Fruit fly (Drosophila melanogaster) whole organism, embryonic: Measurements from ENCODE around the gene CG11951.

Experiments
- Aef1 ChIP-seq: fragments of 200-800 bp; sonication (Bioruptor generic); IDR thresholded peaks from 3 replicates; pipeline ENCODE4 v1.3.6; 2022; ENCODE audit warnings: missing biosample characterization, missing genetic modification characterization
- Asciz ChIP-seq: fragments of 200-800 bp; sonication (Bioruptor generic); optimal IDR thresholded peaks from 2 replicates; lab custom pipeline; 2017; ENCODE audit warnings: missing biosample characterization, mild to moderate bottlenecking, missing genetic modification characterization, missing genetic modification reagents
- B-H1 ChIP-seq: fragments of 200-800 bp; sonication (Bioruptor generic); IDR thresholded peaks from 3 replicates; pipeline ENCODE4 v1.3.6; 2022; ENCODE audit warnings: missing biosample characterization, missing genetic modification characterization
- CG12104 ChIP-seq: fragments of 200-800 bp; sonication (Bioruptor generic); optimal IDR thresholded peaks from 3 replicates; lab custom pipeline; 2016; ENCODE audit warnings: missing biosample characterization, missing genetic modification characterization
- CG12659 ChIP-seq: fragments of 200-800 bp; sonication (Bioruptor generic); optimal IDR thresholded peaks from 3 replicates; lab custom pipeline; 2017; ENCODE audit warnings: mild to moderate bottlenecking, missing biosample characterization, missing genetic modification reagents, missing genetic modification characterization
- CG14050 ChIP-seq: fragments of 200-800 bp; sonication (Bioruptor generic); IDR thresholded peaks from 3 replicates; pipeline ENCODE4 v1.3.6; 2022; ENCODE audit warnings: missing biosample characterization, missing genetic modification characterization
- CG15011 ChIP-seq: fragments of 200-800 bp; sonication (Bioruptor generic); optimal IDR thresholded peaks from 3 replicates; lab custom pipeline; 2018; ENCODE audit warnings: missing biosample characterization, mild to moderate bottlenecking, missing genetic modification characterization
- CG1602 ChIP-seq: fragments of 200-800 bp; sonication (Bioruptor generic); optimal IDR thresholded peaks from 3 replicates; lab custom pipeline; 2016; ENCODE audit warnings: missing biosample characterization, missing genetic modification characterization
- CG16813 ChIP-seq: fragments of 200-800 bp; sonication (Bioruptor generic); IDR thresholded peaks from 3 replicates; pipeline ENCODE4 v1.3.6; 2022; ENCODE audit warnings: missing biosample characterization, missing genetic modification characterization; ENCODE audit not compliant: partially characterized antibody
- CG16815 ChIP-seq: fragments of 200-800 bp; sonication (Bioruptor generic); optimal IDR thresholded peaks from 3 replicates; lab custom pipeline; 2017; ENCODE audit warnings: missing biosample characterization, mild to moderate bottlenecking, missing genetic modification characterization
- CG17568 ChIP-seq: fragments of 200-800 bp; sonication (Bioruptor generic); optimal IDR thresholded peaks from 2 replicates; lab custom pipeline; 2018; ENCODE audit warnings: missing biosample characterization, mild to moderate bottlenecking, missing genetic modification characterization, moderate library complexity
- CG1832 ChIP-seq: fragments of 200-800 bp; sonication (Bioruptor generic); optimal IDR thresholded peaks from 2 replicates; lab custom pipeline; 2017; ENCODE audit warnings: missing biosample characterization, mild to moderate bottlenecking, missing genetic modification characterization, inconsistent platforms
- CG18599 ChIP-seq: fragments of 200-800 bp; sonication (Bioruptor generic); optimal IDR thresholded peaks from 3 replicates; lab custom pipeline; 2017; ENCODE audit warnings: missing biosample characterization, missing genetic modification characterization, mild to moderate bottlenecking, moderate library complexity, missing genetic modification reagents
- CG6175 ChIP-seq: fragments of 200-800 bp; sonication (Bioruptor generic); IDR thresholded peaks from 3 replicates; pipeline ENCODE4 v1.3.6; 2022; ENCODE audit warnings: missing biosample characterization, missing genetic modification characterization
- CG8359 ChIP-seq: fragments of 200-800 bp; sonication (Bioruptor generic); optimal IDR thresholded peaks from 2 replicates; lab custom pipeline; 2017; ENCODE audit warnings: missing biosample characterization, mild to moderate bottlenecking, missing genetic modification characterization, borderline replicate concordance
- CG8924 ChIP-seq: fragments of 200-800 bp; optimal IDR thresholded peaks from 3 replicates; lab custom pipeline; 2019; ENCODE audit warnings: missing biosample characterization, mild to moderate bottlenecking, missing genetic modification characterization, moderate library complexity
- CTCF ChIP-seq: fragments of 200-800 bp; sonication (Bioruptor generic); optimal IDR thresholded peaks from 2 replicates; lab custom pipeline; 2017; ENCODE audit warnings: missing biosample characterization, mild to moderate bottlenecking, missing genetic modification characterization, moderate library complexity
- CoRest ChIP-seq: fragments of 200-800 bp; sonication (Bioruptor generic); optimal IDR thresholded peaks from 3 replicates; lab custom pipeline; 2018; ENCODE audit warnings: missing biosample characterization, mild to moderate bottlenecking, missing genetic modification characterization, moderate library complexity
- Dip3 ChIP-seq: fragments of 200-800 bp; sonication (Bioruptor generic); optimal IDR thresholded peaks from 3 replicates; lab custom pipeline; 2016; ENCODE audit warnings: missing biosample characterization, missing genetic modification characterization
- Doc2 ChIP-seq: fragments of 200-800 bp; sonication (Bioruptor generic); IDR thresholded peaks from 2 replicates; pipeline ENCODE4 v1.3.6; 2022; ENCODE audit warnings: missing biosample characterization, missing genetic modification characterization
- Ets65A ChIP-seq: fragments of 200-800 bp; sonication (Bioruptor generic); peaks from one replicate; lab custom pipeline; 2016; ENCODE audit warnings: missing biosample characterization, missing genetic modification characterization
- HLHmδ ChIP-seq: fragments of 200-800 bp; sonication (Bioruptor generic); optimal IDR thresholded peaks from 2 replicates; lab custom pipeline; 2018; ENCODE audit warnings: missing biosample characterization, mild to moderate bottlenecking, missing genetic modification characterization, moderate library complexity
- Hand ChIP-seq: fragments of 200-800 bp; sonication (Bioruptor generic); optimal IDR thresholded peaks from 2 replicates; lab custom pipeline; 2017; ENCODE audit warnings: mild to moderate bottlenecking, missing biosample characterization, missing genetic modification reagents, missing genetic modification characterization
- Hr78 ChIP-seq, 2 experiments: fragments of 200-800 bp in 1 of 2; fragments of >200 bp in 1 of 2; sonication (Bioruptor generic) in 1 of 2; optimal IDR thresholded peaks; 2 replicates each; lab custom pipeline; 2017 to 2019; ENCODE audit warnings: missing biosample characterization in 2 of 2, missing genetic modification characterization in 2 of 2, mild to moderate bottlenecking in 1 of 2, moderate library complexity in 1 of 2
- Hsf ChIP-seq: fragments of 200-800 bp; sonication (Bioruptor generic); optimal IDR thresholded peaks from 3 replicates; lab custom pipeline; 2016; ENCODE audit warnings: missing biosample characterization, missing genetic modification characterization
- Nf-YC ChIP-seq: fragments of 200-800 bp; optimal IDR thresholded peaks from 3 replicates; lab custom pipeline; 2019; ENCODE audit warnings: missing biosample characterization, mild to moderate bottlenecking, missing genetic modification characterization, moderate library complexity
- Optix ChIP-seq: fragments of 200-800 bp; sonication (Bioruptor generic); IDR thresholded peaks from 3 replicates; pipeline ENCODE4 v1.3.6; 2022; ENCODE audit warnings: missing biosample characterization, missing genetic modification characterization
- Stat92E ChIP-seq, 3 experiments: fragments of >200 bp in 2 of 3; fragments of 200-800 bp in 1 of 3; sonication (Bioruptor generic) in 1 of 3; optimal IDR thresholded peaks; 2 replicates each; lab custom pipeline; 2017 to 2019; ENCODE audit warnings: missing biosample characterization in 3 of 3, missing genetic modification characterization in 3 of 3, mild to moderate bottlenecking in 1 of 3, moderate library complexity in 1 of 3
- ap ChIP-seq: fragments of 200-800 bp; sonication (Bioruptor generic); IDR thresholded peaks from 2 replicates; pipeline ENCODE4 v1.3.6; 2022; ENCODE audit warnings: missing biosample characterization, missing genetic modification characterization
- bab2 ChIP-seq: fragments of 200-800 bp; sonication (Bioruptor generic); optimal IDR thresholded peaks from 2 replicates; lab custom pipeline; 2016; ENCODE audit warnings: missing biosample characterization, missing genetic modification characterization
- bbx ChIP-seq: fragments of 200-800 bp; sonication (Bioruptor generic); IDR thresholded peaks from 2 replicates; pipeline ENCODE4 v1.3.6; 2022; ENCODE audit warnings: missing biosample characterization, missing genetic modification characterization; ENCODE audit not compliant: partially characterized antibody
- bigmax ChIP-seq: fragments of 200-800 bp; sonication (Bioruptor generic); optimal IDR thresholded peaks from 2 replicates; lab custom pipeline; 2018; ENCODE audit warnings: missing biosample characterization, mild to moderate bottlenecking, missing genetic modification characterization
- bowl ChIP-seq: fragments of 200-800 bp; sonication (Bioruptor generic); IDR thresholded peaks from 2 replicates; pipeline ENCODE4 v1.3.6; 2022; ENCODE audit warnings: missing biosample characterization, missing genetic modification characterization
- cas ChIP-seq: fragments of 200-800 bp; sonication (Bioruptor generic); IDR thresholded peaks from 2 replicates; pipeline ENCODE4 v1.3.6; 2022; ENCODE audit warnings: missing biosample characterization, missing genetic modification characterization
- corto ChIP-seq: fragments of 200-800 bp; sonication (Bioruptor generic); optimal IDR thresholded peaks from 2 replicates; lab custom pipeline; 2016; ENCODE audit warnings: missing biosample characterization, mild to moderate bottlenecking, missing genetic modification characterization, moderate library complexity
- gem ChIP-seq: fragments of 200-800 bp; sonication (Bioruptor generic); optimal IDR thresholded peaks from 2 replicates; lab custom pipeline; 2019; ENCODE audit warnings: missing biosample characterization, mild to moderate bottlenecking, missing genetic modification characterization, moderate library complexity
- grn ChIP-seq: fragments of 200-800 bp; sonication (Bioruptor generic); optimal IDR thresholded peaks from 3 replicates; lab custom pipeline; 2017; ENCODE audit warnings: missing biosample characterization, missing genetic modification characterization
- gsb ChIP-seq: fragments of 200-800 bp; sonication (Bioruptor generic); IDR thresholded peaks from 2 replicates; pipeline ENCODE4 v1.3.6; 2022; ENCODE audit warnings: missing biosample characterization, missing genetic modification characterization
- inv ChIP-seq: fragments of 200-800 bp; sonication (Bioruptor generic); IDR thresholded peaks from 2 replicates; pipeline ENCODE4 v1.3.6; 2022; ENCODE audit warnings: missing biosample characterization, missing genetic modification characterization; ENCODE audit not compliant: partially characterized antibody
- jing ChIP-seq: fragments of 200-800 bp; sonication (Bioruptor generic); optimal IDR thresholded peaks from 2 replicates; lab custom pipeline; 2018; ENCODE audit warnings: missing biosample characterization, mild to moderate bottlenecking, missing genetic modification characterization
- klu ChIP-seq: fragments of 200-800 bp; sonication (Bioruptor generic); IDR thresholded peaks from 2 replicates; pipeline ENCODE4 v1.3.6; 2022; ENCODE audit warnings: missing biosample characterization, missing genetic modification characterization
- lilli ChIP-seq: fragments of 200-800 bp; sonication (Bioruptor generic); optimal IDR thresholded peaks from 3 replicates; lab custom pipeline; 2016; ENCODE audit warnings: missing biosample characterization, missing genetic modification characterization
- pan ChIP-seq, 4 experiments: fragments of >200 bp in 3 of 4; fragments of 200-800 bp in 1 of 4; sonication (Bioruptor generic) in 1 of 4; optimal IDR thresholded peaks in 3 of 4; IDR thresholded peaks in 1 of 4; 2 replicates each; pipeline versions ENCODE4 v1.3.6 to Lab custom; 2017 to 2022; ENCODE audit warnings: missing biosample characterization in 2 of 4, missing genetic modification characterization in 2 of 4, mixed read lengths in 1 of 4
- run ChIP-seq: fragments of 200-800 bp; sonication (Bioruptor generic); optimal IDR thresholded peaks from 3 replicates; lab custom pipeline; 2018; ENCODE audit warnings: missing biosample characterization, mild to moderate bottlenecking, missing genetic modification characterization
- tup ChIP-seq: fragments of 200-800 bp; sonication (Bioruptor generic); optimal IDR thresholded peaks from 2 replicates; lab custom pipeline; 2016; ENCODE audit warnings: missing biosample characterization, mild to moderate bottlenecking, missing genetic modification characterization, moderate library complexity
- vnd ChIP-seq: fragments of 200-800 bp; sonication (Bioruptor generic); IDR thresholded peaks from 3 replicates; pipeline ENCODE4 v1.3.6; 2022; ENCODE audit warnings: missing biosample characterization, missing genetic modification characterization; ENCODE audit not compliant: partially characterized antibody
- wek ChIP-seq: fragments of 200-800 bp; sonication (Bioruptor generic); optimal IDR thresholded peaks from 3 replicates; lab custom pipeline; 2018; ENCODE audit warnings: missing biosample characterization, mild to moderate bottlenecking, missing genetic modification characterization, moderate library complexity

Gene CG11951

DNA sequence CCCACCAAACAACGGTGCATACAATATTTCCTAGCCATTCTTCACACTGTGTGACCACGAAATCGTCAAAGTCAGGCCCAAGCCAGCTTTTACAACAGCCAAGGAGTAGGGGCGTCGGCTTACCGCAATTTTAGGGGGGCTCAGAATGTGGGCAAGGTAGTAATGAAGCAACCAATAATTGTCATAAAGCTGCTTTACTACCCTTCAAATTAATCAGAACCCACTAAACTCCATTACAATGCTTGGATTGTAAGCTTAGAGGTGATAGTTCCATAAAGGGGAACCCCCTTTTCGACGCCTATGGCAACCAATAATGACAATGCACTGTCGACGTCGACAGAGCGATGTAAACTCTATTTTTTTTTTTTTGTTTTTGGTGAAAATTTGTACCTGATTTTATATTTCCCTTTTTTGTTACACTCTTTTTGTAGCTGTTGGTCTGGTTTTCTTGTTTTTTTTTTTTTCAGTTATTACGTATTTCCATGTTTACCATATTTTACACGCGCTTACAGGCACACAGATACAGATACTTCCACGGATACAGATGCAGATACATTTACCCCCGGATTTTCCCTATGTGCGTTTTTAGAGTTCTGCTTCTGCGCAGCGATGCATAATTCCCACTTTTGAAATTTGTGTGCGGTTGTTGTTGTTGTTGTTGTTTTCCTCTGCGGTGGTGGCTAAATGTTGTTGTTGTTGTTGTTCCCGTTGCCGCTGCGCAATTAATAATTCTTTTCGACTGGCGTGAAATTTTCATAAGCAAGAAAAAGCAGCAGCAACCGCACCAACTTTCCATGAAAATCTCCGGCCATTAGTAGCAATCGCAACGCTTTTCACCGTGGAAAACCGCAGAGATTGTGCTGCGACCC, 33.7 kb downstream of the CG11951 start (continued):
- TF ChIP-seq gem (tag; lab: Kevin White, UChicago) (peak; percentile 87), jing (GFP tag; lab: Kevin White, UChicago) (peak; percentile 73), inv (GFP tag; lab: Robert Waterston, UW) (no peak), CG8359 (peak; percentile 45), CG1832 (GFP tag; lab: Kevin White, UChicago) (no peak), Doc2 (GFP tag; lab: Robert Waterston, UW) (peak; percentile 51; the same call in 1 of the 2 replicates), run (tag; lab: Kevin White, UChicago) (peak; percentile 65), pan (optimal IDR thresholded peaks at IDR 0.05; lab: Kevin White, UChicago) (no peak), pan (GFP tag; optimal IDR thresholded peaks at IDR 0.05 in 1 of 2, IDR thresholded peaks at IDR 0.05 in 1 of 2) (peak in 1 of 2 experiments; percentile 71), CG12659 (GFP tag; lab: Kevin White, UChicago) (peak; percentile 63), bowl (GFP tag; lab: Robert Waterston, UW) (no peak), klu (GFP tag; lab: Robert Waterston, UW) (0 out of 2 replicates have a peak, but pooled peaks have one; percentile 7), corto (GFP tag; lab: Kevin White, UChicago) (no peak), CG18599 (GFP tag; lab: Kevin White, UChicago) (peak; percentile 71), CG17568 (GFP tag; lab: Kevin White, UChicago) (peak; percentile 47), Nf-YC (tag; lab: Kevin White, UChicago) (peak; percentile 39), grn (GFP tag; lab: Kevin White, UChicago) (no peak), CG14050 (GFP tag; lab: Robert Waterston, UW) (peak; percentile 72), CTCF (GFP tag; lab: Kevin White, UChicago) (peak; percentile 37), Asciz (peak; percentile 72), cas (GFP tag; lab: Robert Waterston, UW) (no peak), Ets65A (GFP tag; lab: Kevin White, UChicago) (peak; percentile 92), B-H1 (peak; percentile 66), HLHmδ (no peak), Hr78 (GFP tag; optimal IDR thresholded peaks at IDR 0.05; lab: Kevin White, UChicago) (peak in 1 of 2 experiments; percentile 58), CG12104 (GFP tag; lab: Kevin White, UChicago) (peak; percentile 46), Hsf (GFP tag; lab: Kevin White, UChicago) (peak; percentile 66), tup (GFP tag; lab: Kevin White, UChicago) (no peak), wek (GFP tag; lab: Kevin White, UChicago) (peak; percentile 29), bigmax (no peak), CG8924 (tag; lab: Kevin White, UChicago) (peak; percentile 77), CG15011 (peak; percentile 10), CG6175 (GFP tag; lab: Robert Waterston, UW) (no peak), Stat92E (GFP tag; optimal IDR thresholded peaks at IDR 0.05; lab: Kevin White, UChicago) (no peak), CG16815 (GFP tag; lab: Kevin White, UChicago) (peak; percentile 48), Optix (GFP tag; lab: Robert Waterston, UW) (peak; percentile 82), vnd (GFP tag; lab: Robert Waterston, UW) (no peak), gsb (GFP tag; lab: Robert Waterston, UW) (0 out of 2 replicates have a peak, but pooled peaks have one; percentile 22), lilli (GFP tag; lab: Kevin White, UChicago) (peak; percentile 55), ap (GFP tag; lab: Robert Waterston, UW) (peak; percentile 68), CG16813 (GFP tag; lab: Robert Waterston, UW) (no peak), CG1602 (GFP tag; lab: Kevin White, UChicago) (peak; percentile 78), bbx (GFP tag; lab: Robert Waterston, UW) (no peak), Dip3 (no peak), bab2 (GFP tag; lab: Kevin White, UChicago) (peak; percentile 74), Hand (GFP tag; lab: Kevin White, UChicago) (no peak), CoRest (peak; percentile 77), Aef1 (GFP tag; lab: Robert Waterston, UW) (peak; percentile 37; the same call in 1 of the 3 replicates)
